Worm (Caenorhabditis elegans) whole organism, L4/young adult: ENCODE results near the gene srx-9.

Experiments
- dao-5 ChIP-seq: sonication (generic microtip); optimal IDR thresholded peaks from 2 replicates; lab custom pipeline; 2016; ENCODE audit warnings: missing genotype, missing genetic modification characterization, moderate library complexity, missing compliant biosample characterization
- him-1 ChIP-seq: sonication (generic microtip); optimal IDR thresholded peaks from 2 replicates; lab custom pipeline; 2016; ENCODE audit warnings: missing genotype, missing genetic modification reagents, missing genetic modification characterization, missing compliant biosample characterization

- TF ChIP-seq him-1 (tag; lab: Kevin White, UChicago) (no peak), dao-5 (tag; lab: Kevin White, UChicago) (no peak)
These were observed 45.7 kb downstream of the srx-9 start, which contains the start of gene nhr-149 for ce11 chrV:7349541-7349940.
